Worm (Caenorhabditis elegans) whole organism, late embryonic: ENCODE data around the gene H20E11.3.

ENCODE experiments used
- ama-1 ChIP-seq: fragments of 150-350 bp; optimal IDR thresholded peaks from 2 replicates; lab custom pipeline; 2014
- fkh-10 ChIP-seq: fragments of 150-350 bp; optimal IDR thresholded peaks from 2 replicates; lab custom pipeline; 2014; ENCODE audit warnings: missing biosample characterization, missing genetic modification reagents, missing genetic modification characterization
- hlh-30 ChIP-seq: sonication (generic microtip); optimal IDR thresholded peaks from 2 replicates; lab custom pipeline; 2017; ENCODE audit warnings: antibody characterized with exemption, missing genetic modification characterization, missing compliant biosample characterization; ENCODE audit not compliant: insufficient read depth
- madf-2 ChIP-seq: sonication (generic microtip); optimal IDR thresholded peaks from 2 replicates; lab custom pipeline; 2017; ENCODE audit warnings: missing genetic modification characterization, missing compliant biosample characterization
- pqm-1 ChIP-seq: sonication (generic microtip); optimal IDR thresholded peaks from 2 replicates; lab custom pipeline; 2016; ENCODE audit warnings: missing genetic modification characterization, missing compliant biosample characterization

DNA sequence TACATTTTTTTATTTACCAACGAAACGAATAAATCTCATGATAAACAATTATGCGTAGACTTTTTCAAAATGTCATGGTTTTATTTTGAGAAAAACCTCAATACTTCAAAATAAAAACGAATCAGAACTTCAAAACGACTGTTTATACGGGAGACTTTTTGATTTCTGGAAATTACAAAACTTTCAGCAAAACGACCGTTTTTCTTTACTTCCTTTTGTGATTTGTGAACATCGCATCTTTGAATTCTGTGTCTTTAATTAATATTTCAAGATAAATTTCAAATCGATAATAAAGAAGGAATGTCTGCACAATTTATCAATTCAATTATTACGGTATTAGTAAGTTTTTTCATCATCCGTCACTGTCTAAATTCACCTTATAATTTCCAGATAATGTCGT is 43.2 kb downstream of the H20E11.3 start, which contains the start of gene srx-20:
- TF ChIP-seq ama-1 (lab: Kevin White, UChicago) (no peak), hlh-30 (tag; lab: Kevin White, UChicago) (no peak), pqm-1 (tag; lab: Kevin White, UChicago) (no peak), fkh-10 (no peak), madf-2 (tag; lab: Kevin White, UChicago) (no peak)
